Worm (Caenorhabditis elegans) whole organism, mixed stage, embryonic: ENCODE results near the gene tni-3.

Source experiments
- M03D4.4 ChIP-seq: sonication (generic microtip); optimal IDR thresholded peaks from 2 replicates; lab custom pipeline; 2017; ENCODE audit warnings: mild to moderate bottlenecking, missing genetic modification characterization, missing compliant biosample characterization
- bed-3 ChIP-seq: fragments of 200-800 bp; sonication (Bioruptor generic); optimal IDR thresholded peaks from 3 replicates; lab custom pipeline; 2018; ENCODE audit warnings: mild to moderate bottlenecking, missing genetic modification characterization, moderate library complexity, missing compliant biosample characterization
- ceh-39 ChIP-seq: fragments of 150-350 bp; optimal IDR thresholded peaks from 2 replicates; lab custom pipeline; 2014; ENCODE audit warnings: missing biosample characterization, missing genetic modification characterization
- ceh-43 ChIP-seq: fragments of 200-800 bp; sonication (Bioruptor generic); optimal IDR thresholded peaks from 2 replicates; lab custom pipeline; 2018; ENCODE audit warnings: mild to moderate bottlenecking, missing genetic modification characterization, moderate library complexity, missing compliant biosample characterization
- ceh-83 ChIP-seq: fragments of 200-800 bp; sonication (Bioruptor generic); optimal IDR thresholded peaks from 2 replicates; lab custom pipeline; 2018; ENCODE audit warnings: mild to moderate bottlenecking, missing genetic modification characterization, missing compliant biosample characterization
- cnd-1 ChIP-seq: fragments of 200-800 bp; sonication (Bioruptor generic); optimal IDR thresholded peaks from 2 replicates; lab custom pipeline; 2018; ENCODE audit warnings: mild to moderate bottlenecking, missing genetic modification characterization, missing compliant biosample characterization
- drap-1 ChIP-seq: fragments of 200-800 bp; sonication (Bioruptor generic); optimal IDR thresholded peaks from 3 replicates; lab custom pipeline; 2018; ENCODE audit warnings: mild to moderate bottlenecking, missing genetic modification characterization, missing compliant biosample characterization
- elt-1 ChIP-seq: sonication (generic microtip); optimal IDR thresholded peaks from 2 replicates; lab custom pipeline; 2017; ENCODE audit warnings: missing genetic modification characterization, mild to moderate bottlenecking, missing compliant biosample characterization, antibody characterized with exemption, moderate library complexity, borderline replicate concordance; ENCODE audit not compliant: insufficient read depth
- elt-3 ChIP-seq: fragments of 150-350 bp; optimal IDR thresholded peaks from 2 replicates; lab custom pipeline; 2014; ENCODE audit warnings: missing biosample characterization, missing genetic modification characterization
- flh-1 ChIP-seq: fragments of 200-800 bp; sonication (Bioruptor generic); optimal IDR thresholded peaks from 2 replicates; lab custom pipeline; 2018; ENCODE audit warnings: mild to moderate bottlenecking, missing genetic modification characterization, moderate library complexity, missing compliant biosample characterization
- lin-13 ChIP-seq: fragments of 150-350 bp; optimal IDR thresholded peaks from 2 replicates; lab custom pipeline; 2014; ENCODE audit warnings: missing biosample characterization, missing genetic modification characterization
- lin-32 ChIP-seq: fragments of 200-800 bp; sonication (Bioruptor generic); optimal IDR thresholded peaks from 2 replicates; lab custom pipeline; 2018; ENCODE audit warnings: mild to moderate bottlenecking, missing genetic modification characterization, missing compliant biosample characterization
- lsy-2 ChIP-seq: fragments of 150-350 bp; optimal IDR thresholded peaks from 2 replicates; lab custom pipeline; 2014; ENCODE audit warnings: missing biosample characterization, missing genetic modification characterization
- mab-5 ChIP-seq: fragments of 150-350 bp; optimal IDR thresholded peaks from 2 replicates; lab custom pipeline; 2014; ENCODE audit warnings: missing biosample characterization, missing genetic modification characterization
- mep-1 ChIP-seq: fragments of 150-350 bp; optimal IDR thresholded peaks from 2 replicates; lab custom pipeline; 2017; ENCODE audit warnings: missing biosample characterization, missing genetic modification reagents, missing genetic modification characterization, inconsistent platforms
- mls-2 ChIP-seq: sonication (generic microtip); optimal IDR thresholded peaks from 2 replicates; lab custom pipeline; 2016; ENCODE audit warnings: mild to moderate bottlenecking, missing genetic modification characterization, moderate library complexity, missing compliant biosample characterization
- nhr-12 ChIP-seq: fragments of 150-350 bp; optimal IDR thresholded peaks from 2 replicates; lab custom pipeline; 2014; ENCODE audit warnings: missing biosample characterization, missing genetic modification characterization
- nhr-2 ChIP-seq: fragments of 150-350 bp; optimal IDR thresholded peaks from 2 replicates; lab custom pipeline; 2014; ENCODE audit warnings: missing biosample characterization, missing genetic modification characterization
- nhr-237 ChIP-seq: fragments of 150-350 bp; optimal IDR thresholded peaks from 2 replicates; lab custom pipeline; 2014; ENCODE audit warnings: missing biosample characterization, missing genetic modification characterization
- nhr-28 ChIP-seq: fragments of 150-350 bp; optimal IDR thresholded peaks from 2 replicates; lab custom pipeline; 2014; ENCODE audit warnings: missing biosample characterization, missing genetic modification characterization
- nhr-76 ChIP-seq: sonication (generic microtip); optimal IDR thresholded peaks from 2 replicates; lab custom pipeline; 2017; ENCODE audit warnings: missing biosample characterization, missing genetic modification characterization
- pha-4 ChIP-seq: fragments of 150-350 bp; optimal IDR thresholded peaks from 2 replicates; lab custom pipeline; 2018; ENCODE audit warnings: missing biosample characterization, missing genetic modification reagents, missing genetic modification characterization
- snpc-4 ChIP-seq: fragments of 150-350 bp; optimal IDR thresholded peaks from 2 replicates; lab custom pipeline; 2014; ENCODE audit warnings: missing biosample characterization, missing genetic modification characterization
- sptf-1 ChIP-seq: sonication (generic microtip); optimal IDR thresholded peaks from 2 replicates; lab custom pipeline; 2017; ENCODE audit warnings: mild to moderate bottlenecking, missing genetic modification characterization, moderate library complexity, missing compliant biosample characterization
- tbx-8 ChIP-seq: fragments of 200-800 bp; sonication (Bioruptor generic); optimal IDR thresholded peaks from 2 replicates; lab custom pipeline; 2018; ENCODE audit warnings: mild to moderate bottlenecking, missing genetic modification characterization, moderate library complexity, missing compliant biosample characterization
- unc-120 ChIP-seq: sonication (generic microtip); optimal IDR thresholded peaks from 2 replicates; lab custom pipeline; 2017; ENCODE audit warnings: missing genetic modification characterization, missing compliant biosample characterization; ENCODE audit not compliant: poor library complexity, severe bottlenecking
- unc-62 ChIP-seq: fragments of 150-350 bp; optimal IDR thresholded peaks from 2 replicates; lab custom pipeline; 2014; ENCODE audit warnings: missing biosample characterization, missing genetic modification reagents, missing genetic modification characterization
- zip-8 ChIP-seq: fragments of 150-350 bp; optimal IDR thresholded peaks from 2 replicates; lab custom pipeline; 2014; ENCODE audit warnings: missing biosample characterization, missing genetic modification characterization
- ztf-11 ChIP-seq: fragments of 150-350 bp; optimal IDR thresholded peaks from 2 replicates; lab custom pipeline; 2014; ENCODE audit warnings: missing biosample characterization, missing genetic modification characterization

Gene tni-3

DNA sequence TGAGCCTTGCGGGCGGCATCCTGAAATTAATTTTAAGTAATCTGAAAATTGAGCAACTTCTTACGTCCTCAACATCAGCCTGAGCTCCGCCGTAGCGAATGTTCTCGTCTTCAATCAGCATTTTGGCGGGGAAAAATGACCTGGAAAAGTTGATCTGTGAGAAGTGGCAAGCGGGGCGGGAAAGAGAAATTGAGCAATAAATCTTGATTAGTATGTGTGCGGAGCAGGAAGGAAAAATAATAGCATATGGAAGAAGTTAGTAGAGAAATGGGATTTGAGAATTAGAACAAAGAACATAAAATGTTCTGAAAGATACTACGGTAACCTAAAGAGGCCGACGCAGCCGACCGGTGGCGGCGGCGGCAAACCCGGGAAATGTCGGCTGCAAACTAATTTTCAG is at the start of gene tni-3:
Gene tni-3, minus strand, starts transcription at position 140 of the 400 bp plus-strand sequence.
- no peak for TF ChIP-seq mep-1 (tag; lab: Kevin White, UChicago)
- TF ChIP-seq nhr-237 (tag; lab: Kevin White, UChicago) = no peak
- no peak for TF ChIP-seq nhr-12
- no peak for TF ChIP-seq nhr-28 (tag; lab: Kevin White, UChicago)
- TF ChIP-seq lin-13 (tag; lab: Kevin White, UChicago) = no peak
- TF ChIP-seq lsy-2 (tag; lab: Kevin White, UChicago) = no peak
- TF ChIP-seq snpc-4 (tag; lab: Kevin White, UChicago) = no peak
- TF ChIP-seq ceh-43 (GFP tag; lab: Kevin White, UChicago) = no peak
- TF ChIP-seq ceh-83 (GFP tag; lab: Kevin White, UChicago) = no peak
- TF ChIP-seq nhr-76 = no peak
- no peak for TF ChIP-seq bed-3 (GFP tag; lab: Kevin White, UChicago)
- TF ChIP-seq nhr-2 (tag; lab: Kevin White, UChicago) = no peak
- no peak for TF ChIP-seq zip-8 (tag; lab: Kevin White, UChicago)
- TF ChIP-seq ztf-11 (tag; lab: Kevin White, UChicago) = no peak
- no peak for TF ChIP-seq unc-62 (GFP tag; lab: Kevin White, UChicago)
- no peak for TF ChIP-seq sptf-1 (tag; lab: Kevin White, UChicago)
- no peak for TF ChIP-seq M03D4.4 (tag; lab: Kevin White, UChicago)

DNA sequence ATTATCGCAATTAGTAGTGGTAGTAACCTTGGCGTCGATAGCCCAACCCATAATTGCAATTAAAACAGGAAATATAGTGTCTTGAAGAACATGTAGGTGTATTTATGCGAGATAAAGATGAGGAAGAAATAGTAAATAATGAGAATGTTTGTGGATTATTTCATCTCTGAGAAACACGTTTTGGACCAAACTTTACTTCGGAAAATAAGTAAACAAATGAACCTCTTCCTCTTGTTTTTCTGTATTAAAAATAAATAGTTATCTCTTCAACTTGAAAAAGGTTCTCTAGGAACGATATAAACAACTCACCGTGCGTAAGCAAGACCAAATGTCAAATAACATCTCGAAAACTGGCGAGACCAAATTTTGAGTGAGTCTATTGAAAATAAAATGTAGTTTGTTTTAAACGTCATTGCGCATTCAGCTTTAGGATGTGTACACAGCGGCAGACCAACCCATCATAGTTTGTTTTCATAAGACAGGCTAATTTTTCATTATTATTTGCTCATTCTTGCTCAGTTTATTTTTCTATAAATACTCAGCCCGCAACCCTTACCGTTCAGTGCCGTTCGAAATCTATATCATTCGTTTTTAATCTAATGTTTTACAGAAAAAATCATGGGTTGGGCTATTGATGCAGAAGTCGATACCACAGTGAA is 47.5 kb upstream of the tni-3 start, which contains the start of the genes F09C6.11 and F09C6.12:
Gene F09C6.11, minus strand, starts transcription at position 51 of the 659 bp plus-strand sequence.
Gene F09C6.12, plus strand, starts transcription at position 609 of the 659 bp plus-strand sequence.
- TF ChIP-seq mls-2 (no peak), pha-4 (no peak), ceh-43 (GFP tag; lab: Kevin White, UChicago) (no peak), ztf-11 (tag; lab: Kevin White, UChicago) (no peak)
- TF ChIP-seq, all 35 proteins: peak for 0

DNA sequence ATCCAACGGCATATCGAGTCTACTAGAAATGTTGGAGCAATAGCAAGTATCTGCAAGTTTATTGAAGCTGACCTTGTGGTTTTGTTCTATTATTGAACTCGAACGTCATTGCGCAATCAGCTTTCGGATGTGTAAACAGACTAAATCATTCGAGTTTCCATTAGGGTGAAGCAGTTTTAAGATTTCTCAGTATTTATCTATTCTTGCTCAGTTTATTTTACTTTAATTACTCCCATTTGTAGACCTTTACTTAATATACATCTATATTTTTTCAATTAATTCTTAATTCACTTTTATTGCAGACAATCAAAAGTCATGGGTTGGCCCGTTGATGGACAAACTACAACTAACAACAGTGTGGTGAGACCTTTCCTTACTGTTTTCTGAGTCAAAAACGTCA is 45.8 kb upstream of the tni-3 start, which contains the start of gene F09C6.14:
Gene F09C6.14, plus strand, starts transcription at position 301 of the 400 bp plus-strand sequence.
- no peak for TF ChIP-seq ceh-43 (GFP tag; lab: Kevin White, UChicago)
- TF ChIP-seq lsy-2 (tag; lab: Kevin White, UChicago) = no peak
- TF ChIP-seq drap-1 = no peak
- no peak for TF ChIP-seq ceh-39
- no peak for TF ChIP-seq nhr-12
- TF ChIP-seq nhr-76 = no peak
- TF ChIP-seq cnd-1 = no peak
- TF ChIP-seq pha-4 = no peak
- no peak for TF ChIP-seq unc-120 (tag; lab: Kevin White, UChicago)
- no peak for TF ChIP-seq mls-2
- no peak for TF ChIP-seq elt-3
- no peak for TF ChIP-seq tbx-8 (GFP tag; lab: Kevin White, UChicago)
- no peak for TF ChIP-seq lin-13 (tag; lab: Kevin White, UChicago)
- TF ChIP-seq elt-1 = no peak
- no peak for TF ChIP-seq snpc-4 (tag; lab: Kevin White, UChicago)

DNA sequence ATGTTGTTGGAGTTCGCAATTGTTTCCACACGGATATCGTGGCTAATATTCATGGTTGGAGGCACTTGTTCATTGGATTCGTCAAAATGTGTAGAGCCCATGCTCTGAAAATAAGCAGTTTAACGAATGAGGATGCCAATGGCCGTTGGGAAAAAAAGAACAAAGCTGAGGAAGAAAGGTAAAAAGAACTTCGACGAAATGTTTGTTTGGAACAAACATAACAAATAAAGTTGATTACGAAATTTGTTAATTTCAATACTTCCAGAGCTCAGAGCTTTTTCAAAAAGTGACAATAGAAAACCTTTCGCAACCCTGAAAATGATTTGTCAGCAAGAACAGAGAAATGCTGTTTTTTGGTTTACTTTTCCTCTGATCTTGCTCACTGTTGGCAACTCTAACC is 45.1 kb upstream of the tni-3 start, which contains the start of gene F09C6.3:
Gene F09C6.3, minus strand, starts transcription at position 101 of the 400 bp plus-strand sequence.
- TF ChIP-seq mab-5 (tag; lab: Kevin White, UChicago) (no peak), tbx-8 (GFP tag; lab: Kevin White, UChicago) (no peak), flh-1 (no peak), ceh-43 (GFP tag; lab: Kevin White, UChicago) (no peak), nhr-12 (no peak), mep-1 (tag; lab: Kevin White, UChicago) (no peak), nhr-2 (tag; lab: Kevin White, UChicago) (no peak), snpc-4 (tag; lab: Kevin White, UChicago) (no peak), ztf-11 (tag; lab: Kevin White, UChicago) (no peak), lin-32 (GFP tag; lab: Kevin White, UChicago) (no peak)

DNA sequence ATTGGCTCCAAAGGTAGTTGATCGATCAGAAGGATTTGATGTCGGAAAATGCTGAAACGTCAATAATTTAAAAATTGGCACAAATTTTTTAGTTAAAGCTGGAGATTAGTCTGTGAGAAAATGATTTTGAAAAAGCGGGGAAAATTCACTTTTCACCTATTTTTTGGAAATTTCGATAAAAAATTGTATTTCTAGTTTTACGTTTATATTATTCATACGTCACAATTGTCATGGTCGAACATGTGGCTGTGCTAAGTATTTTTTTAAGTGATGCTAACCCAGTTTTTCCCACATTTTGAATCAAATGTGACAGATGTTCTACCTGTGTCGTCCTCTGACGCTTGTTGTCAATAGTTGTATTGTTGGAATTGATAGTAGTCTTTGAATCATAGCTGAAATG is 44.6 kb upstream of the tni-3 start:
- no peak for TF ChIP-seq mab-5 (tag; lab: Kevin White, UChicago)
- TF ChIP-seq M03D4.4 (tag; lab: Kevin White, UChicago) = no peak
